Fruit fly (Drosophila melanogaster): ENCODE data around the gene CG10591.

CG10591 gene

DNA sequence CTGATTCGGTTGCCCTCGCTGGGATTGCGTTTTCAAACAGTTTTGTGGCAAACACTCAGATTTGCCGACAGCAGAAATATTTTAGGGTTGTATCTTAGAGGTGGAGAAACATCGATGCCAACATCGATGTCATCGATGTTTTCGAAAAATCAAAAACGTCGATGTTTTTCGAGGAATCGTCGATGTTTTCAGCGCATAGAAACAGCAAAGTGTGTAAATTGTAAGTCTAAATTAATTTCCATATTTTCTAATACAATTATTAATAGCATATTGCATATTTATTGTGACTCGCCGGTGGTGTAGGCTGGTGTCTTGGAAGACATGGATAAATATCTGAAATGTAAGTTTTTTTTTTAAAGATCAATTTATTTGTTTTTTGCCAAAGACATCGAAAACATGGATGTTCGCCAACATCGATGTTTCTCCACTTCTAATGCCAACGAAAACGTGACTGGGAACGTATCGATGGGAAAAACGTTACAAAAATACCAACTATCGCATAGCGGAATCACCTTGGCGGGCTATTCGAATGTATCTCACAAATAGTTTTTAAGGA is 4.4 kb upstream of the CG10591 start, which contains the start of gene TM9SF3 (continued):
- TF ChIP-seq CG13894 (tag; optimal IDR thresholded peaks at IDR 0.05) = no peak
- TF ChIP-seq tx (GFP tag; optimal IDR thresholded peaks at IDR 0.05) = no peak
- TF ChIP-seq Lhr (GFP tag; optimal IDR thresholded peaks at IDR 0.05) = peak; percentile 28
- TF ChIP-seq az2 (GFP tag; optimal IDR thresholded peaks at IDR 0.05) = no peak
- TF ChIP-seq jigr1 (GFP tag; IDR thresholded peaks at IDR 0.05) = no peak
- TF ChIP-seq fru (optimal IDR thresholded peaks at IDR 0.05) = no peak
- TF ChIP-seq sim (GFP tag; IDR thresholded peaks at IDR 0.05) = no peak
- TF ChIP-seq CG2875 (GFP tag; optimal IDR thresholded peaks at IDR 0.05) = no peak
- no peak for TF ChIP-seq CG11085 (GFP tag; IDR thresholded peaks at IDR 0.05)
- TF ChIP-seq CG15696 (tag; optimal IDR thresholded peaks at IDR 0.05) = peak; percentile 23
- no peak for TF ChIP-seq Hand (GFP tag; optimal IDR thresholded peaks at IDR 0.05)
- peak; percentile 92 for TF ChIP-seq Sin3A (optimal IDR thresholded peaks at IDR 0.05)
- TF ChIP-seq CG6813 (GFP tag; optimal IDR thresholded peaks at IDR 0.05) = no peak
- TF ChIP-seq Ada2b (GFP tag; IDR thresholded peaks at IDR 0.05) = no peak
- no peak for TF ChIP-seq CG3726 (GFP tag; IDR thresholded peaks at IDR 0.05)
- TF ChIP-seq CG15601 (tag; optimal IDR thresholded peaks at IDR 0.05) = no peak
- no peak for TF ChIP-seq Fer3 (tag; optimal IDR thresholded peaks at IDR 0.05)
- TF ChIP-seq Fer1 (GFP tag; optimal IDR thresholded peaks at IDR 0.05) = no peak
- TF ChIP-seq CG4707 (GFP tag; optimal IDR thresholded peaks at IDR 0.05) = no peak
- no peak for TF ChIP-seq rib (GFP tag; IDR thresholded peaks at IDR 0.05)
- no peak for TF ChIP-seq Side (GFP tag; optimal IDR thresholded peaks at IDR 0.05)
- no peak for TF ChIP-seq crc (GFP tag; optimal IDR thresholded peaks at IDR 0.05)
- no peak for TF ChIP-seq fd96Cb (tag; optimal IDR thresholded peaks at IDR 0.05)
- peak; percentile 48 for TF ChIP-seq CG12391 (tag; optimal IDR thresholded peaks at IDR 0.05)
- TF ChIP-seq CG2202 (tag; optimal IDR thresholded peaks at IDR 0.05) = no peak
- TF ChIP-seq CG11560 (tag; IDR thresholded peaks at IDR 0.05) = no peak
- TF ChIP-seq Gug (GFP tag; IDR thresholded peaks at IDR 0.05) = 0 out of 4 replicates have a peak, but pooled peaks have one; percentile 9
- TF ChIP-seq Atf-2 (GFP tag; optimal IDR thresholded peaks at IDR 0.05) = peak; percentile 11
- no peak for TF ChIP-seq trh (GFP tag; optimal IDR thresholded peaks at IDR 0.05)
- no peak for TF ChIP-seq pros (GFP tag; optimal IDR thresholded peaks at IDR 0.05)
- no peak for TF ChIP-seq otp (GFP tag; IDR thresholded peaks at IDR 0.05)
- peak in 1 of 3 experiments; percentile 26 for TF ChIP-seq lola (GFP tag; optimal IDR thresholded peaks at IDR 0.05)
- no peak for TF ChIP-seq kni (GFP tag; optimal IDR thresholded peaks at IDR 0.05)
- TF ChIP-seq CG5953 (GFP tag; IDR thresholded peaks at IDR 0.05) = no peak
- no peak for TF ChIP-seq Lpt (GFP tag; optimal IDR thresholded peaks at IDR 0.05)
- TF ChIP-seq Chrac-16 (GFP tag; optimal IDR thresholded peaks at IDR 0.05) = no peak
- TF ChIP-seq phol (tag; optimal IDR thresholded peaks at IDR 0.05) = peak; percentile 51
- no peak for TF ChIP-seq CG6175 (GFP tag; IDR thresholded peaks at IDR 0.05)
- TF ChIP-seq Dip3 (GFP tag; optimal IDR thresholded peaks at IDR 0.05) = peak; percentile 0
- no peak for TF ChIP-seq CG31388 (GFP tag; optimal IDR thresholded peaks at IDR 0.05)
- no peak for TF ChIP-seq cwo (GFP tag; optimal IDR thresholded peaks at IDR 0.05)
- no peak for TF ChIP-seq CG2678 (tag; optimal IDR thresholded peaks at IDR 0.05)
- peak; percentile 19; the same call in 1 of the 3 replicates for TF ChIP-seq CG34422 (GFP tag; IDR thresholded peaks at IDR 0.05)
- TF ChIP-seq CG6689 (GFP tag; IDR thresholded peaks at IDR 0.05) = no peak
- TF ChIP-seq B-H2 (GFP tag; optimal IDR thresholded peaks at IDR 0.05) = no peak
- TF ChIP-seq cas (GFP tag; IDR thresholded peaks at IDR 0.05) = no peak
- no peak for TF ChIP-seq cato (GFP tag; optimal IDR thresholded peaks at IDR 0.05; ENCODE audit: borderline replicate concordance)
- no peak for TF ChIP-seq ranshi (GFP tag; IDR thresholded peaks at IDR 0.05)
- TF ChIP-seq Jarid2 (GFP tag; optimal IDR thresholded peaks at IDR 0.05) = peak; percentile 4
- no peak; the same call in 1 of the 3 replicates for TF ChIP-seq CG17361 (GFP tag; IDR thresholded peaks at IDR 0.05)
- TF ChIP-seq CG9932 (GFP tag; IDR thresholded peaks at IDR 0.05) = peak; percentile 64
- no peak for TF ChIP-seq slou (GFP tag; optimal IDR thresholded peaks at IDR 0.05)
